Worm (Caenorhabditis elegans) whole organism, late embryonic: ENCODE results near the gene angl-1.
A peak's percentile ranks its signal among the peaks of the same experiment; 100 is the strongest.

Source experiments
- F13H6.1 ChIP-seq: sonication (generic microtip); optimal IDR thresholded peaks from 2 replicates; lab custom pipeline; 2016; ENCODE audit warnings: missing genetic modification characterization, missing compliant biosample characterization
- K02D7.2 ChIP-seq: sonication (generic microtip); optimal IDR thresholded peaks from 2 replicates; lab custom pipeline; 2017; ENCODE audit warnings: mild to moderate bottlenecking, missing genetic modification characterization, missing compliant biosample characterization
- T23F11.4 ChIP-seq: fragments of 200-800 bp; sonication (Bioruptor generic); optimal IDR thresholded peaks from 2 replicates; lab custom pipeline; 2018; ENCODE audit warnings: mild to moderate bottlenecking, missing genetic modification characterization, missing compliant biosample characterization
- ama-1 ChIP-seq: fragments of 150-350 bp; optimal IDR thresholded peaks from 2 replicates; lab custom pipeline; 2014
- ceh-18 ChIP-seq: sonication (generic microtip); optimal IDR thresholded peaks from 2 replicates; lab custom pipeline; 2016; ENCODE audit warnings: missing genetic modification characterization, missing compliant biosample characterization
- ceh-22 ChIP-seq: sonication (generic microtip); optimal IDR thresholded peaks from 2 replicates; lab custom pipeline; 2017; ENCODE audit warnings: missing biosample characterization, missing genetic modification characterization
- ceh-24 ChIP-seq: sonication (generic microtip); optimal IDR thresholded peaks from 2 replicates; lab custom pipeline; 2016; ENCODE audit warnings: mild to moderate bottlenecking, missing genetic modification characterization, missing compliant biosample characterization
- ceh-30 ChIP-seq: fragments of 150-350 bp; optimal IDR thresholded peaks from 2 replicates; lab custom pipeline; 2014; ENCODE audit warnings: missing biosample characterization, missing genetic modification characterization
- ceh-34 ChIP-seq: sonication (generic microtip); optimal IDR thresholded peaks from 2 replicates; lab custom pipeline; 2016; ENCODE audit warnings: mild to moderate bottlenecking, missing genetic modification characterization, missing compliant biosample characterization
- ceh-6 ChIP-seq: fragments of 200-800 bp; sonication (Bioruptor generic); optimal IDR thresholded peaks from 2 replicates; lab custom pipeline; 2018; ENCODE audit warnings: mild to moderate bottlenecking, missing genetic modification characterization, missing compliant biosample characterization
- che-1 ChIP-seq: sonication (generic microtip); optimal IDR thresholded peaks from 2 replicates; lab custom pipeline; 2016; ENCODE audit warnings: mild to moderate bottlenecking, missing genetic modification characterization, missing compliant biosample characterization
- dmd-4 ChIP-seq: sonication (generic microtip); optimal IDR thresholded peaks from 2 replicates; lab custom pipeline; 2016; ENCODE audit warnings: borderline replicate concordance, missing genetic modification characterization, missing compliant biosample characterization
- elt-2 ChIP-seq: sonication (generic microtip); optimal IDR thresholded peaks from 2 replicates; lab custom pipeline; 2016; ENCODE audit warnings: missing genetic modification reagents, missing genetic modification characterization, missing compliant biosample characterization
- ets-4 ChIP-seq: sonication (generic microtip); optimal IDR thresholded peaks from 2 replicates; lab custom pipeline; 2016; ENCODE audit warnings: missing genetic modification characterization, missing compliant biosample characterization
- eyg-1 ChIP-seq: sonication (generic microtip); optimal IDR thresholded peaks from 2 replicates; lab custom pipeline; 2016; ENCODE audit warnings: missing genotype, missing genetic modification characterization, missing compliant biosample characterization
- fax-1 ChIP-seq: sonication (generic microtip); optimal IDR thresholded peaks from 2 replicates; lab custom pipeline; 2016; ENCODE audit warnings: missing genotype, missing genetic modification characterization, missing compliant biosample characterization
- fkh-10 ChIP-seq: fragments of 150-350 bp; optimal IDR thresholded peaks from 2 replicates; lab custom pipeline; 2014; ENCODE audit warnings: missing biosample characterization, missing genetic modification reagents, missing genetic modification characterization
- fkh-6 ChIP-seq: sonication (generic microtip); optimal IDR thresholded peaks from 2 replicates; lab custom pipeline; 2016; ENCODE audit warnings: missing genetic modification characterization, missing compliant biosample characterization
- gmeb-2 ChIP-seq: sonication (generic microtip); optimal IDR thresholded peaks from 2 replicates; lab custom pipeline; 2016; ENCODE audit warnings: missing genetic modification characterization, inconsistent platforms, missing compliant biosample characterization
- hlh-15 ChIP-seq: sonication (generic microtip); optimal IDR thresholded peaks from 2 replicates; lab custom pipeline; 2016; ENCODE audit warnings: missing genetic modification characterization, missing compliant biosample characterization
- hlh-30 ChIP-seq: sonication (generic microtip); optimal IDR thresholded peaks from 2 replicates; lab custom pipeline; 2017; ENCODE audit warnings: antibody characterized with exemption, missing genetic modification characterization, missing compliant biosample characterization; ENCODE audit not compliant: insufficient read depth
- hlh-6 ChIP-seq: sonication (generic microtip); optimal IDR thresholded peaks from 2 replicates; lab custom pipeline; 2016; ENCODE audit warnings: missing genotype, missing genetic modification characterization, missing compliant biosample characterization
- lin-11 ChIP-seq: fragments of 200-800 bp; sonication (Bioruptor generic); optimal IDR thresholded peaks from 2 replicates; lab custom pipeline; 2018; ENCODE audit warnings: mild to moderate bottlenecking, missing genetic modification characterization, missing compliant biosample characterization
- madf-2 ChIP-seq: sonication (generic microtip); optimal IDR thresholded peaks from 2 replicates; lab custom pipeline; 2017; ENCODE audit warnings: missing genetic modification characterization, missing compliant biosample characterization
- mec-3 ChIP-seq: sonication (generic microtip); optimal IDR thresholded peaks from 2 replicates; lab custom pipeline; 2016; ENCODE audit warnings: borderline replicate concordance, missing genetic modification characterization, missing compliant biosample characterization
- nfya-1 ChIP-seq: sonication (generic microtip); optimal IDR thresholded peaks from 2 replicates; lab custom pipeline; 2017; ENCODE audit warnings: missing genetic modification characterization, mild to moderate bottlenecking, missing compliant biosample characterization, antibody characterized with exemption, moderate library complexity
- nhr-11 ChIP-seq: fragments of 150-350 bp; optimal IDR thresholded peaks from 2 replicates; lab custom pipeline; 2014; ENCODE audit warnings: missing biosample characterization, missing genetic modification characterization
- odd-2 ChIP-seq: sonication (generic microtip); optimal IDR thresholded peaks from 2 replicates; lab custom pipeline; 2017; ENCODE audit warnings: antibody characterized with exemption, mild to moderate bottlenecking, missing genetic modification characterization, missing compliant biosample characterization
- pag-3 ChIP-seq: sonication (generic microtip); optimal IDR thresholded peaks from 2 replicates; lab custom pipeline; 2016; ENCODE audit warnings: missing compliant biosample characterization, missing genetic modification characterization, borderline replicate concordance
- pat-9 ChIP-seq: fragments of 200-800 bp; sonication (Bioruptor generic); optimal IDR thresholded peaks from 2 replicates; lab custom pipeline; 2018; ENCODE audit warnings: mild to moderate bottlenecking, missing genetic modification characterization, moderate library complexity, missing compliant biosample characterization
- pax-1 ChIP-seq: fragments of 150-350 bp; optimal IDR thresholded peaks from 2 replicates; lab custom pipeline; 2014; ENCODE audit warnings: missing biosample characterization, missing genetic modification characterization
- pha-2 ChIP-seq: sonication (generic microtip); optimal IDR thresholded peaks from 2 replicates; lab custom pipeline; 2017; ENCODE audit warnings: mild to moderate bottlenecking, missing genetic modification characterization, missing compliant biosample characterization
- pros-1 ChIP-seq: fragments of 150-350 bp; optimal IDR thresholded peaks from 2 replicates; lab custom pipeline; 2014; ENCODE audit warnings: missing biosample characterization, missing genetic modification reagents, missing genetic modification characterization
- ref-2 ChIP-seq: sonication (generic microtip); optimal IDR thresholded peaks from 2 replicates; lab custom pipeline; 2016; ENCODE audit warnings: missing genetic modification characterization, missing compliant biosample characterization
- rnt-1 ChIP-seq: sonication (generic microtip); optimal IDR thresholded peaks from 2 replicates; lab custom pipeline; 2016; ENCODE audit warnings: missing genetic modification characterization, missing compliant biosample characterization
- sox-4 ChIP-seq: sonication (generic microtip); optimal IDR thresholded peaks from 2 replicates; lab custom pipeline; 2017; ENCODE audit warnings: mild to moderate bottlenecking, missing genetic modification characterization, inconsistent platforms, missing compliant biosample characterization
- tbx-7 ChIP-seq: sonication (generic microtip); optimal IDR thresholded peaks from 2 replicates; lab custom pipeline; 2016; ENCODE audit warnings: missing genotype, missing genetic modification characterization, missing compliant biosample characterization
- ttx-3 ChIP-seq: sonication (generic microtip); optimal IDR thresholded peaks from 2 replicates; lab custom pipeline; 2016; ENCODE audit warnings: missing genetic modification reagents, missing genetic modification characterization, missing compliant biosample characterization
- unc-3 ChIP-seq, 2 experiments: fragments of 200-800 bp in 1 of 2; sonication (Bioruptor generic) in 1 of 2; sonication (generic microtip) in 1 of 2; conservative IDR thresholded peaks in 1 of 2; optimal IDR thresholded peaks in 1 of 2; 2 replicates each; pipeline versions ENCODE4 v1.3.6 to Lab custom; 2016 to 2022; ENCODE audit warnings: missing compliant biosample characterization in 2 of 2, missing genetic modification characterization in 2 of 2, missing genetic modification reagents in 1 of 2
- unc-55 ChIP-seq: sonication (generic microtip); optimal IDR thresholded peaks from 2 replicates; lab custom pipeline; 2017; ENCODE audit warnings: missing biosample characterization, missing genetic modification reagents, missing genetic modification characterization

Gene angl-1

DNA sequence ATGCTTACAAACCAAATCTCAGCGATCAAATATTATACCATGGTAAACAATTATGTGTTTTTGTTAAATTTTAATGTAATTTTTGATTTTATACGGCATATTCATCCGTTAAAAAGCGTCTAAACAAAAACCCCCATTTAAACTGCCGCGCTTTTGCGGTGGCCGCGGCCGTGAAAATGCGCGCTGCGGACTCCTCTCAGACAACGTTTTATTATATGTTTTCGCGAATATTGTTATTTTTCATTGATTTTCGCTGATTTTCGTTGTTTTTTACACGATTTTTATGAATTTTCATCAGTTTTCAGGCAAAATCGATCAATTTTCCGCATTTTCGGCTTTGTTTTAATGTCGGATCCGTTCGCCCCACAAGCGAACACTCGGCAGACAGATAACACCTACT, 14.3 kb upstream of the angl-1 start, which contains the start of gene W02H5.19 (continued):
- TF ChIP-seq pros-1 (tag; lab: Kevin White, UChicago): no peak
- TF ChIP-seq ceh-34 (tag; lab: Kevin White, UChicago): peak; percentile 60
- no peak for TF ChIP-seq che-1 (tag; lab: Kevin White, UChicago)
- no peak for TF ChIP-seq hlh-30 (tag; lab: Kevin White, UChicago)
- TF ChIP-seq rnt-1 (tag; lab: Kevin White, UChicago): peak; percentile 84
- TF ChIP-seq nfya-1 (tag; lab: Kevin White, UChicago): peak; percentile 29
- TF ChIP-seq fkh-10 (GFP tag; lab: Kevin White, UChicago): no peak
- TF ChIP-seq hlh-15: no peak
- peak; percentile 86 for TF ChIP-seq mec-3
- TF ChIP-seq fkh-6 (tag; lab: Kevin White, UChicago): peak; percentile 11
- TF ChIP-seq ref-2: peak; percentile 42
- no peak for TF ChIP-seq ceh-22

DNA sequence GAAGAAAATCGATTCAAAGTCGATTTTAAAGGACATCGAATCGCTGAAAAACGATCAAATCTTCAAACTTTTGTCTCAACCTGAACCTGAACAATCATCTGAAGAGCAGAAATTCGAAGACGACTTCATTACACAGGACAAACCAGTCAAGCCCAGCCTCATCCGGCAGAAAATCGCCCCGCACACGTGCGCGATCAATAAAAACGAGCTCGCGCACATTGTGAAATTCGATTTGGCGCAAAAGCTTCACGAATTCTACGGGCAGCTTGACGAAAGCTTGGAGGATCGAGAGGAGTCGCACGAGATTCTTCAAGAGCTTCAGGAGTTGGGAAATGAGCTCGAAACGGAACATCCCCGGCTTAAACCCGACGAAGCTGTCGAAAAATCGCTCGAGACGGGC, 13.8 kb upstream of the angl-1 start, which contains the start of gene W02H5.2:
Gene W02H5.2, plus strand, starts transcription at position 301 of the 400 bp plus-strand sequence.
- no peak for TF ChIP-seq sox-4 (tag; lab: Kevin White, UChicago)
- no peak for TF ChIP-seq ceh-18 (tag; lab: Kevin White, UChicago)
- no peak for TF ChIP-seq pha-2 (tag; lab: Kevin White, UChicago)
- no peak for TF ChIP-seq ama-1 (lab: Kevin White, UChicago)
- no peak for TF ChIP-seq nhr-11 (tag; lab: Kevin White, UChicago)
- TF ChIP-seq ets-4: no peak
- no peak for TF ChIP-seq gmeb-2
- TF ChIP-seq ceh-6 (GFP tag; lab: Kevin White, UChicago): no peak
- no peak for TF ChIP-seq ceh-24 (tag; lab: Kevin White, UChicago)
- no peak for TF ChIP-seq F13H6.1 (tag; lab: Kevin White, UChicago)
- TF ChIP-seq elt-2 (tag; lab: Kevin White, UChicago): no peak
- no peak for TF ChIP-seq ttx-3 (tag; lab: Kevin White, UChicago)
- no peak for TF ChIP-seq lin-11 (tag; lab: Kevin White, UChicago)
- no peak for TF ChIP-seq eyg-1 (tag; lab: Kevin White, UChicago)

DNA sequence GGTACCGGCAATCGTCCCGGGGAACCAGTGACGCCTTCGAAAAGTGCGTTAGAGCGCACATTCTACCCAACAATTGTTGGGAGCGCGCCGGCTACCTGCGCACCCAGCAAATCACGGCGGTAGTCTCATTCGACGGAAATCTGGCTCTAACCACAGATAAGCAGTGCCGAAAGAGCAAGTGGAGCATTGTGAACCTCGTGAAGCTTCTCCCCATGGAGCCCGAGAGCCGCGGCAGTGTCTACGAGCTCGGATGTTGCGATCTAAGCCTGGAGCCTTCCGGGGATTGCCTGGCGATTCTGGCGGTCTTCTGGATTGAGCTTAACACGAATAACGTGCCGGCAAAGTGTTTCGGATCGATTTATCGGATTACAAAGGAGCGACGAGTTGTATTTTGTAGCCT, 13.4 kb upstream of the angl-1 start:
- no peak for TF ChIP-seq unc-55 (GFP tag; lab: Kevin White, UChicago)
- TF ChIP-seq madf-2: no peak
- no peak for TF ChIP-seq unc-3 (GFP tag; conservative IDR thresholded peaks at IDR 0.05; lab: Robert Waterston, UW)
- TF ChIP-seq unc-3 (tag; optimal IDR thresholded peaks at IDR 0.05; lab: Kevin White, UChicago): no peak
- no peak for TF ChIP-seq ceh-30
- TF ChIP-seq odd-2 (tag; lab: Kevin White, UChicago): no peak
- no peak for TF ChIP-seq fkh-10 (GFP tag; lab: Kevin White, UChicago)
- no peak for TF ChIP-seq pros-1 (tag; lab: Kevin White, UChicago)
- TF ChIP-seq mec-3: no peak
- no peak for TF ChIP-seq hlh-6 (tag; lab: Kevin White, UChicago)
- TF ChIP-seq fax-1 (tag; lab: Kevin White, UChicago): no peak
- no peak for TF ChIP-seq pax-1

DNA sequence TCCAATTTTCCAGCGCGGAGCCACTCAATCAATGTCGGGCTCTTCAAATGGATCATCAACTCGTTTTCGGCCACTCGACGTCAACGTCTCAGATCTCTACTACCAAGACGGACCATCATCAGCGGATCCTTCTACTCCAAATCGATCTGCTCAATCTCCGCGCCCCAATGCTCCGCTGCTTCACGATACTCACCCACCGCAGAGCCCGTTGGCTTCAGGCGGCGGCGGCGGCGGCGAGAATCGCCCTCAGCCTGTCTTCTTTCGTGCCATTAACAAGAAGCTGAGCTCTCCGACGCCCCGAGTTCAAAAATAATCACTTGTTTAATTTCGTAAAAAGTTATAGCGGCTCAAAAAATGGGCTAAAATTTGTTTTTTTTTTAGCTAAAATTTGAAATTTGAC, 6.8 kb upstream of the angl-1 start:
- TF ChIP-seq dmd-4 (tag; lab: Kevin White, UChicago) (no peak), pat-9 (tag; lab: Kevin White, UChicago) (no peak), tbx-7 (tag; lab: Kevin White, UChicago) (no peak), T23F11.4 (no peak), ref-2 (no peak), pros-1 (tag; lab: Kevin White, UChicago) (no peak), eyg-1 (tag; lab: Kevin White, UChicago) (no peak), pag-3 (tag; lab: Kevin White, UChicago) (no peak), K02D7.2 (no peak)
